Fruit fly (Drosophila melanogaster) whole organism: Measurements from ENCODE around the gene Cyp318a1.

Experiments used
- CG8478 ChIP-seq: fragments of >200 bp; optimal IDR thresholded peaks from 2 replicates; lab custom pipeline; 2018; ENCODE audit warnings: inconsistent platforms
- Dll ChIP-seq: fragments of >200 bp; optimal IDR thresholded peaks from 2 replicates; lab custom pipeline; 2017
- pan ChIP-seq: fragments of >200 bp; optimal IDR thresholded peaks from 2 replicates; lab custom pipeline; 2017
- psq ChIP-seq: fragments of >200 bp; optimal IDR thresholded peaks from 2 replicates; lab custom pipeline; 2017
- usp ChIP-seq: fragments of >200 bp; optimal IDR thresholded peaks from 2 replicates; lab custom pipeline; 2017; ENCODE audit warnings: missing biosample characterization, missing genetic modification characterization, mixed read lengths

DNA sequence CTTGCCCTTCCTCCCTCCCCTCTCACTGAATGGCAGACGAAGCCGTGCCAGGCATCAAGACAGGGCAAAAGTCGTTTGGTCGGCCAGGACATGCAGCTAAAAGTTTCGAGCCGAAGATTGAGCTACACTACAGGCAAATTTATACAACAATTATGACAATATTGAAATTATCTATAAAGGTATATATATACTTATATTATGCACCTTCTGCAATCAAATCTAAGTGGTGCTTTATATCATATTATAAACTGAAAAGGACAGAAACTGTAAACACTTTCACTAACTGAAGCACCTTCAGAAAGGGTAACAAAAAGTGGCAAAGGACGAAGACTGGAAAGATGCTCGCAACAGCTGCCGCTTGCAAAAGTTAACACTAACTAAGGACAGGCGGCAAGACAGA is 43.8 kb downstream of the Cyp318a1 start:
- TF ChIP-seq pan, result no peak
- no peak for TF ChIP-seq usp
- TF ChIP-seq psq (lab: Kevin White, UChicago), result no peak
- TF ChIP-seq CG8478 (lab: Kevin White, UChicago), result no peak
- no peak for TF ChIP-seq Dll (lab: Kevin White, UChicago)
